Worm (Caenorhabditis elegans) whole organism, mixed stage, embryonic: ENCODE data around the gene T27E4.5.

Experiments
- M03D4.4 ChIP-seq: sonication (generic microtip); optimal IDR thresholded peaks from 2 replicates; lab custom pipeline; 2017; ENCODE audit warnings: mild to moderate bottlenecking, missing genetic modification characterization, missing compliant biosample characterization
- blmp-1 ChIP-seq: fragments of 150-350 bp; optimal IDR thresholded peaks from 2 replicates; lab custom pipeline; 2014; ENCODE audit warnings: missing biosample characterization, missing genetic modification characterization
- ceh-39 ChIP-seq: fragments of 150-350 bp; optimal IDR thresholded peaks from 2 replicates; lab custom pipeline; 2014; ENCODE audit warnings: missing biosample characterization, missing genetic modification characterization
- ces-1 ChIP-seq: fragments of 150-350 bp; optimal IDR thresholded peaks from 2 replicates; lab custom pipeline; 2014; ENCODE audit warnings: missing biosample characterization, missing genetic modification reagents, missing genetic modification characterization
- drap-1 ChIP-seq: fragments of 200-800 bp; sonication (Bioruptor generic); optimal IDR thresholded peaks from 3 replicates; lab custom pipeline; 2018; ENCODE audit warnings: mild to moderate bottlenecking, missing genetic modification characterization, missing compliant biosample characterization
- elt-1 ChIP-seq: sonication (generic microtip); optimal IDR thresholded peaks from 2 replicates; lab custom pipeline; 2017; ENCODE audit warnings: missing genetic modification characterization, mild to moderate bottlenecking, missing compliant biosample characterization, antibody characterized with exemption, moderate library complexity, borderline replicate concordance; ENCODE audit not compliant: insufficient read depth
- elt-3 ChIP-seq: fragments of 150-350 bp; optimal IDR thresholded peaks from 2 replicates; lab custom pipeline; 2014; ENCODE audit warnings: missing biosample characterization, missing genetic modification characterization
- flh-1 ChIP-seq: fragments of 200-800 bp; sonication (Bioruptor generic); optimal IDR thresholded peaks from 2 replicates; lab custom pipeline; 2018; ENCODE audit warnings: mild to moderate bottlenecking, missing genetic modification characterization, moderate library complexity, missing compliant biosample characterization
- ham-2 ChIP-seq: fragments of 200-800 bp; sonication (Bioruptor generic); optimal IDR thresholded peaks from 2 replicates; lab custom pipeline; 2018; ENCODE audit warnings: mild to moderate bottlenecking, missing genetic modification characterization, missing compliant biosample characterization
- hlh-1 ChIP-seq: fragments of 150-350 bp; optimal IDR thresholded peaks from 2 replicates; lab custom pipeline; 2014; ENCODE audit warnings: missing biosample characterization, missing genetic modification reagents, missing genetic modification characterization
- lin-13 ChIP-seq: fragments of 150-350 bp; optimal IDR thresholded peaks from 2 replicates; lab custom pipeline; 2014; ENCODE audit warnings: missing biosample characterization, missing genetic modification characterization
- lin-32 ChIP-seq: fragments of 200-800 bp; sonication (Bioruptor generic); optimal IDR thresholded peaks from 2 replicates; lab custom pipeline; 2018; ENCODE audit warnings: mild to moderate bottlenecking, missing genetic modification characterization, missing compliant biosample characterization
- lsy-2 ChIP-seq: fragments of 150-350 bp; optimal IDR thresholded peaks from 2 replicates; lab custom pipeline; 2014; ENCODE audit warnings: missing biosample characterization, missing genetic modification characterization
- mab-5 ChIP-seq: fragments of 150-350 bp; optimal IDR thresholded peaks from 2 replicates; lab custom pipeline; 2014; ENCODE audit warnings: missing biosample characterization, missing genetic modification characterization
- mep-1 ChIP-seq: fragments of 150-350 bp; optimal IDR thresholded peaks from 2 replicates; lab custom pipeline; 2017; ENCODE audit warnings: missing biosample characterization, missing genetic modification reagents, missing genetic modification characterization, inconsistent platforms
- mls-2 ChIP-seq: sonication (generic microtip); optimal IDR thresholded peaks from 2 replicates; lab custom pipeline; 2016; ENCODE audit warnings: mild to moderate bottlenecking, missing genetic modification characterization, moderate library complexity, missing compliant biosample characterization
- nhr-12 ChIP-seq: fragments of 150-350 bp; optimal IDR thresholded peaks from 2 replicates; lab custom pipeline; 2014; ENCODE audit warnings: missing biosample characterization, missing genetic modification characterization
- nhr-2 ChIP-seq: fragments of 150-350 bp; optimal IDR thresholded peaks from 2 replicates; lab custom pipeline; 2014; ENCODE audit warnings: missing biosample characterization, missing genetic modification characterization
- nhr-237 ChIP-seq: fragments of 150-350 bp; optimal IDR thresholded peaks from 2 replicates; lab custom pipeline; 2014; ENCODE audit warnings: missing biosample characterization, missing genetic modification characterization
- nhr-28 ChIP-seq: fragments of 150-350 bp; optimal IDR thresholded peaks from 2 replicates; lab custom pipeline; 2014; ENCODE audit warnings: missing biosample characterization, missing genetic modification characterization
- nhr-76 ChIP-seq: sonication (generic microtip); optimal IDR thresholded peaks from 2 replicates; lab custom pipeline; 2017; ENCODE audit warnings: missing biosample characterization, missing genetic modification characterization
- pha-4 ChIP-seq: fragments of 150-350 bp; optimal IDR thresholded peaks from 2 replicates; lab custom pipeline; 2018; ENCODE audit warnings: missing biosample characterization, missing genetic modification reagents, missing genetic modification characterization
- sem-2 ChIP-seq: fragments of 200-800 bp; sonication (Bioruptor generic); optimal IDR thresholded peaks from 2 replicates; lab custom pipeline; 2018; ENCODE audit warnings: mild to moderate bottlenecking, missing genetic modification characterization, missing compliant biosample characterization
- snpc-4 ChIP-seq: fragments of 150-350 bp; optimal IDR thresholded peaks from 2 replicates; lab custom pipeline; 2014; ENCODE audit warnings: missing biosample characterization, missing genetic modification characterization
- sptf-1 ChIP-seq: sonication (generic microtip); optimal IDR thresholded peaks from 2 replicates; lab custom pipeline; 2017; ENCODE audit warnings: mild to moderate bottlenecking, missing genetic modification characterization, moderate library complexity, missing compliant biosample characterization
- tbx-8 ChIP-seq: fragments of 200-800 bp; sonication (Bioruptor generic); optimal IDR thresholded peaks from 2 replicates; lab custom pipeline; 2018; ENCODE audit warnings: mild to moderate bottlenecking, missing genetic modification characterization, moderate library complexity, missing compliant biosample characterization
- unc-120 ChIP-seq: sonication (generic microtip); optimal IDR thresholded peaks from 2 replicates; lab custom pipeline; 2017; ENCODE audit warnings: missing genetic modification characterization, missing compliant biosample characterization; ENCODE audit not compliant: poor library complexity, severe bottlenecking
- unc-39 ChIP-seq: fragments of 150-350 bp; optimal IDR thresholded peaks from 2 replicates; lab custom pipeline; 2014; ENCODE audit warnings: missing biosample characterization, missing genetic modification characterization
- zip-8 ChIP-seq: fragments of 150-350 bp; optimal IDR thresholded peaks from 2 replicates; lab custom pipeline; 2014; ENCODE audit warnings: missing biosample characterization, missing genetic modification characterization
- ztf-11 ChIP-seq: fragments of 150-350 bp; optimal IDR thresholded peaks from 2 replicates; lab custom pipeline; 2014; ENCODE audit warnings: missing biosample characterization, missing genetic modification characterization

The T27E4.5 gene

DNA sequence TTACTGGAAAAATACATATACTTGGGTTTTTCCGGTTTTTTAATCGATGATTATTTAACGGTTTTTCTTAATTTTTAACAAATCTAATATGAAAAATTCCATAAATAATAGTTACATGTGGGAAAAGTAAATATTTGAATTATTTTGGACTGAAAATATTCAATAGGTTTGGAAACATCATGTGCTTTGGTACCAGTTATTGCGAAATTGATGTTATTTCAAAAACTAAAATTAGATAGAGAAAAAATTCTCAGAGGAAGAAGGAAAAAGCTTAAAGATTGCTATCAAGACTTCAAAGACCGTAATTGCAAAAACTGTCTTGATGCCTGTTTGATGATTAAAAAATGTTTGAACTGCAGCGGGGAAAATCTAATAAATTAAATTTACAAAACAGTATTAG lies 4.6 kb downstream of the T27E4.5 start:
- no peak for TF ChIP-seq ces-1
- TF ChIP-seq elt-3 (tag; lab: Kevin White, UChicago): no peak
- TF ChIP-seq nhr-28 (tag; lab: Kevin White, UChicago): no peak
- TF ChIP-seq blmp-1 (tag; lab: Kevin White, UChicago): no peak

DNA sequence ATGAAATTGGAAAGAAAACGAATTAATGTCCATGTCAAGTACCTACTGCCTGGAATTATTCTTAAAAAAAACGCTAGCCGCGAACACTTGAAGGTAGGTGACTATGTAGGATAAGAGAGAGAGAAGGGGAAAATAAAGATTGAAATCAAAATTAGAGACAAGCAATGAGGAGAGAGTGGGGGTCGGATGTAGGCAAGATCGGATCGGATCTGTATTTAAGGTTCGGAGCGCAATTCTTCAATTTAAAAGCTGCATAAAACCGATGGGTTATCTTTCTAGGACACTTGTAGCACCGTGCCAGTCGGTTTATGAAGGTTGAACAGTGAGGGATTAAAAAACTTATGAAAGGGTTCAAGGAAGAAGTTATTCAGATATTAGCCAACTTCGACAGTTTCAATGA lies 6.4 kb downstream of the T27E4.5 start:
- TF ChIP-seq elt-1 (tag; lab: Kevin White, UChicago) (peak; percentile 64), mab-5 (tag; lab: Kevin White, UChicago) (no peak)
- TF ChIP-seq, all 35 proteins: peak for 1

DNA sequence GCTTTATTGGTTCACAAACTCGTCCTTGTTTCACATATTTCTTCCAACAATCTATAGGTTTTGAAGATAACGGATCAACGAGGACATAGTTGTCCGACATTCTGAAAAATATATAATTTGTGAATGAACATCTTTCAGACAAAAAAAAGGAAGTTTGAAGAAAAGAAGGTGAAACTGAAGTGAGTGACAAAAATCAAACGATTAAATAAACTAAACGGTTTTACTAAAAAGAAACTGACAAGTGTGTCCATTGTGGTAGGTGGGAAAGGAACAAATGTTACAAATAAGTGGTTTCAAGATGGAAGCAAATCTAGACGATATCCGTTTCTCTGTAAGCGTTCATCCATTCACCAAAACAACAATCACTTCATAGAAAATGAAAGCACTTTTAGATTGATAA lies 7.2 kb downstream of the T27E4.5 start, which contains the start of gene C25E10.12:
Gene C25E10.12, minus strand, starts transcription at position 101 of the 400 bp plus-strand sequence.
- TF ChIP-seq ztf-11 (tag; lab: Kevin White, UChicago) (no peak), nhr-76 (tag; lab: Kevin White, UChicago) (no peak), nhr-2 (tag; lab: Kevin White, UChicago) (no peak), unc-39 (tag; lab: Kevin White, UChicago) (no peak), M03D4.4 (tag; lab: Kevin White, UChicago) (no peak), lsy-2 (tag; lab: Kevin White, UChicago) (no peak), snpc-4 (tag; lab: Kevin White, UChicago) (no peak), pha-4 (tag; lab: Kevin White, UChicago) (no peak), ham-2 (GFP tag; lab: Kevin White, UChicago) (no peak), nhr-28 (tag; lab: Kevin White, UChicago) (no peak), hlh-1 (no peak), ceh-39 (no peak), flh-1 (no peak), tbx-8 (GFP tag; lab: Kevin White, UChicago) (no peak), mls-2 (tag; lab: Kevin White, UChicago) (no peak), mep-1 (tag; lab: Kevin White, UChicago) (no peak)

DNA sequence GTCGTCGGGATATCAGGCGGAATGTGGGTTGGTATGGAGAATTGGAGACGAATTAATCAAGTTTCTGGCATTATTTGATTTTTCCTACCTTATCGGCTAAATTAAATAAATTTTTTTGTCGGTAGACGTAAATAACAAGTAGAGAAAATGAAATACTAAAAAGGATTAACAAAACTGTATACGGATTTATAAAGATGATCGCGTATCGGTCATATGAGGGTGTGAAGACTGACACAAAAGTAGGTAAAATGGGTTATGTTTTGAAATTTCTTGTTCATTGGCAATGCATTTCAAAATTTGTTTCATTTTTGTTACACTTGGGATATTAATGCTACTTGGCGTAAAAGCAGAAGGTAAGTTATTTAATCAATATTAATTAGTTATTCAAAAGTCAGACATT lies 10.1 kb downstream of the T27E4.5 start, which contains the start of the genes C25E10.16 and C25E10.13:
Gene C25E10.16, minus strand, starts transcription at position 101 of the 400 bp plus-strand sequence.
Gene C25E10.13, plus strand, starts transcription at position 256 of the 400 bp plus-strand sequence.
- TF ChIP-seq hlh-1: no peak
- no peak for TF ChIP-seq elt-1 (tag; lab: Kevin White, UChicago)
- TF ChIP-seq elt-3 (tag; lab: Kevin White, UChicago): no peak
- no peak for TF ChIP-seq flh-1
- TF ChIP-seq ces-1: no peak
- TF ChIP-seq ham-2 (GFP tag; lab: Kevin White, UChicago): no peak
- TF ChIP-seq zip-8 (tag; lab: Kevin White, UChicago): no peak
- TF ChIP-seq lsy-2 (tag; lab: Kevin White, UChicago): no peak
- TF ChIP-seq mep-1 (tag; lab: Kevin White, UChicago): no peak
- TF ChIP-seq nhr-76 (tag; lab: Kevin White, UChicago): no peak
- TF ChIP-seq nhr-237: no peak
- TF ChIP-seq lin-32 (GFP tag; lab: Kevin White, UChicago): no peak
- no peak for TF ChIP-seq ztf-11 (tag; lab: Kevin White, UChicago)
- TF ChIP-seq lin-13 (tag; lab: Kevin White, UChicago): no peak
- no peak for TF ChIP-seq blmp-1 (tag; lab: Kevin White, UChicago)

- no peak for TF ChIP-seq drap-1 (GFP tag; lab: Kevin White, UChicago)
These were observed 11.0 kb downstream of the T27E4.5 start, which contains the start of gene C25E10.11 for ce11 chrV:9058627-9059026. C25E10.11 (minus strand) TSS chrV:9058727.

- TF ChIP-seq sptf-1 (tag; lab: Kevin White, UChicago): no peak
- no peak for TF ChIP-seq elt-3 (tag; lab: Kevin White, UChicago)
- no peak for TF ChIP-seq unc-120 (tag; lab: Kevin White, UChicago)
- TF ChIP-seq sem-2: no peak
- TF ChIP-seq ceh-39: no peak
- no peak for TF ChIP-seq nhr-12 (tag; lab: Kevin White, UChicago)
- TF ChIP-seq snpc-4 (tag; lab: Kevin White, UChicago): no peak
- no peak for TF ChIP-seq lin-32 (GFP tag; lab: Kevin White, UChicago)
- TF ChIP-seq, all 35 proteins: peak for 0
These were observed 13.3 kb downstream of the T27E4.5 start, which contains the start of gene C25E10.10 for ce11 chrV:9056253-9056652. C25E10.10 (minus strand) TSS chrV:9056353.
